Worm (Caenorhabditis elegans): Measurements from ENCODE around the gene tag-65.

DNA sequence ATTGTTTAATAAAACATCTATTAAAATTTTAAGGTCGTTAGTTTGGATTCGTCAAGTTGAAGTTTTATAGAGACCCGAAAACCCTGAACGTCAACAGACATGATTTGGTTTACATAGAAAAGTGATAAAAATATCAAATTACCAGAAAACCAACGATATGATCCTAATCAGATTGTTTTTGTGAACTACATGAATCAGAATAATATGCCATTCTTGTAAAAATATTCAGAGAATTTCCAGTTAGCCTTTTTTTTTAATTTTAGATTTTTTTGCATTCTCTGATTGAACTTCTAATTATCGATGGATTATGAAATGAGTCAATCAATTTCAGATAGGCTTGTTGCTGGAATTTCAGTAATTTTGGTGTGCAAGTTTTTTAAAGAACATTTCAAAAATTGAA, 32.7 kb upstream of the tag-65 start, which contains the start of gene srx-96:
- TF ChIP-seq egl-27 (tag; optimal IDR thresholded peaks at IDR 0.05) (no peak), aly-2 (tag; optimal IDR thresholded peaks at IDR 0.05) (no peak), Y48G9A.11 (GFP tag; IDR thresholded peaks at IDR 0.05) (no peak), mes-2 (tag; optimal IDR thresholded peaks at IDR 0.05; ENCODE audit: poor library complexity, severe bottlenecking) (no peak), unc-62 (GFP tag; optimal IDR thresholded peaks at IDR 0.05 in 1 of 2) (no peak), unc-62 (tag; optimal IDR thresholded peaks at IDR 0.05) (no peak), ztf-11 (tag; optimal IDR thresholded peaks at IDR 0.05) (no peak), nhr-77 (tag; optimal IDR thresholded peaks at IDR 0.05) (no peak), mdl-1 (tag; optimal IDR thresholded peaks at IDR 0.05) (no peak), pqm-1 (tag; optimal IDR thresholded peaks at IDR 0.05) (no peak), lir-3 (tag; optimal IDR thresholded peaks at IDR 0.05) (no peak), jun-1 (tag; optimal IDR thresholded peaks at IDR 0.05) (no peak), skn-1 (tag; optimal IDR thresholded peaks at IDR 0.05) (no peak), unc-39 (tag; optimal IDR thresholded peaks at IDR 0.05) (no peak)

Data from whole organism, L4 larva.